Worm (Caenorhabditis elegans) whole organism, early embryonic: Measurements from ENCODE around the gene tab-1.

Source experiments
- B0310.2 ChIP-seq: sonication (generic microtip); optimal IDR thresholded peaks from 2 replicates; lab custom pipeline; 2016; ENCODE audit warnings: mild to moderate bottlenecking, missing genetic modification characterization, missing compliant biosample characterization
- sea-1 ChIP-seq: fragments of 200-800 bp; sonication (Bioruptor generic); conservative IDR thresholded peaks from 2 replicates; pipeline ENCODE4 v1.3.6; 2022; ENCODE audit warnings: missing genetic modification characterization, missing compliant biosample characterization

DNA sequence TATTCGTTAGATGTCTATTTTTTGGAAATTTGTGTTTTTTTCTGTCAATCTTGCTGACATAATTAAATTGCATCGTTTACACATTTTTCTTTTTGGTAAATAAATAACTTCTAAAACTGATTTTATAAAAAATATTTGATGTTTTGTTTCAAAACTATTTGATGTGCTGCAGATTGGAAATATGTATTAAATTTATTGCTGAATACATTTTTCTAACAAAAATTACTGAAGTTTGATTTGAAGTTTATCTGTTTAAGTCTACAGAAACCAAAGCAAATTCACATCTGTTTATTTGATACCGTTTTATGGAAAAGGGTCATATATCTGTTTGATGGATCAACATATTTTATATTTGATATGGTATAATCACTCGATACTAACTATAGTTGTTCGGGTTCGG lies 13.2 kb downstream of the tab-1 start:
- TF ChIP-seq sea-1 (GFP tag; lab: Robert Waterston, UW): no peak
- TF ChIP-seq B0310.2: no peak
